Worm (Caenorhabditis elegans) whole organism, L2 larva: Measurements from ENCODE around the gene dsl-5.

Experiments
- lin-39 ChIP-seq: fragments of 150-350 bp; optimal IDR thresholded peaks from 2 replicates; lab custom pipeline; 2014; ENCODE audit warnings: missing biosample characterization, missing genetic modification reagents, missing genetic modification characterization
- nhr-6 ChIP-seq: fragments of 150-350 bp; optimal IDR thresholded peaks from 2 replicates; lab custom pipeline; 2014; ENCODE audit warnings: missing biosample characterization, missing genetic modification characterization
- zag-1 ChIP-seq: fragments of 150-350 bp; optimal IDR thresholded peaks from 2 replicates; lab custom pipeline; 2014; ENCODE audit warnings: missing biosample characterization, missing genetic modification characterization

ce11 chrIV:11646908-11647307, 26.1 kb upstream of the dsl-5 start:
- no peak for TF ChIP-seq lin-39 (tag; lab: Kevin White, UChicago)
- TF ChIP-seq nhr-6 (tag; lab: Kevin White, UChicago): peak; percentile 7
- TF ChIP-seq zag-1 (tag; lab: Kevin White, UChicago): no peak
